Fruit fly (Drosophila melanogaster) whole organism, wandering third instar larva: ENCODE data around the gene Hsp68.

Experiments used
- Abd-B ChIP-seq: fragments of >200 bp; optimal IDR thresholded peaks from 2 replicates; lab custom pipeline; 2017; ENCODE audit warnings: missing biosample characterization, missing genetic modification characterization
- CG32264 ChIP-seq: fragments of 200-800 bp; sonication (Bioruptor generic); optimal IDR thresholded peaks from 2 replicates; lab custom pipeline; 2016; ENCODE audit warnings: missing biosample characterization, missing genetic modification characterization
- CG9705 ChIP-seq: fragments of 200-800 bp; sonication (Bioruptor generic); optimal IDR thresholded peaks from 2 replicates; lab custom pipeline; 2018; ENCODE audit warnings: missing biosample characterization, mild to moderate bottlenecking, missing genetic modification characterization
- CrebA ChIP-seq: fragments of 200-800 bp; sonication (Bioruptor generic); optimal IDR thresholded peaks from 2 replicates; lab custom pipeline; 2016; ENCODE audit warnings: missing biosample characterization, mild to moderate bottlenecking, missing genetic modification characterization, borderline replicate concordance
- Dfd ChIP-seq: fragments of >200 bp; optimal IDR thresholded peaks from 2 replicates; lab custom pipeline; 2017; ENCODE audit warnings: missing biosample characterization, missing genetic modification characterization
- Dif ChIP-seq: fragments of 200-275, 200-300 bp; sonication (Bioruptor generic); optimal IDR thresholded peaks from 2 replicates; lab custom pipeline; 2018; ENCODE audit warnings: missing biosample characterization, missing genetic modification characterization; ENCODE audit not compliant: partially characterized antibody
- GATAd ChIP-seq: sonication (Bioruptor generic); optimal IDR thresholded peaks from 2 replicates; lab custom pipeline; 2016; ENCODE audit warnings: missing biosample characterization, missing genetic modification characterization
- HLH106 ChIP-seq: fragments of 200-800 bp; optimal IDR thresholded peaks from 3 replicates; lab custom pipeline; 2019; ENCODE audit warnings: missing biosample characterization, mild to moderate bottlenecking, missing genetic modification characterization, moderate library complexity
- Hnf4 ChIP-seq: fragments of 200-800 bp; sonication (Bioruptor generic); optimal IDR thresholded peaks from 2 replicates; lab custom pipeline; 2016; ENCODE audit warnings: missing biosample characterization, mild to moderate bottlenecking, missing genetic modification characterization
- Hr78 ChIP-seq: fragments of >200 bp; optimal IDR thresholded peaks from 2 replicates; lab custom pipeline; 2017; ENCODE audit warnings: missing biosample characterization, missing genetic modification characterization
- Hr83 ChIP-seq: fragments of 200-300 bp; sonication (Bioruptor generic); optimal IDR thresholded peaks from 2 replicates; lab custom pipeline; 2016; ENCODE audit warnings: missing biosample characterization, mild to moderate bottlenecking, missing genetic modification characterization, moderate library complexity; ENCODE audit not compliant: poor library complexity, severe bottlenecking
- Jra ChIP-seq: sonication (Bioruptor generic); optimal IDR thresholded peaks from 2 replicates; lab custom pipeline; 2016; ENCODE audit warnings: missing biosample characterization, missing genetic modification characterization
- Mio ChIP-seq: sonication (Bioruptor generic); optimal IDR thresholded peaks from 2 replicates; lab custom pipeline; 2016; ENCODE audit warnings: missing biosample characterization, missing genetic modification characterization
- Myc ChIP-seq: fragments of >200 bp; optimal IDR thresholded peaks from 2 replicates; lab custom pipeline; 2017
- N ChIP-seq: fragments of >200 bp; optimal IDR thresholded peaks from 2 replicates; lab custom pipeline; 2018; ENCODE audit warnings: missing biosample characterization, missing external identifiers, missing genetic modification characterization
- OdsH ChIP-seq: fragments of 200-800 bp; sonication (Bioruptor generic); optimal IDR thresholded peaks from 2 replicates; lab custom pipeline; 2016; ENCODE audit warnings: missing biosample characterization, mild to moderate bottlenecking, missing genetic modification characterization
- Rel ChIP-seq, 2 experiments: fragments of 200-800 bp; sonication (Bioruptor generic) in 1 of 2; optimal IDR thresholded peaks; 2 replicates in 1 of 2; 3 replicates in 1 of 2; lab custom pipeline; 2016 to 2019; ENCODE audit warnings: mild to moderate bottlenecking in 2 of 2, missing biosample characterization in 2 of 2, missing genetic modification characterization in 2 of 2, moderate library complexity in 1 of 2
- Sp1 ChIP-seq: fragments of 200-800 bp; sonication (Bioruptor generic); optimal IDR thresholded peaks from 3 replicates; lab custom pipeline; 2019; ENCODE audit warnings: missing biosample characterization, mild to moderate bottlenecking, missing genetic modification characterization, moderate library complexity
- Vsx2 ChIP-seq: fragments of 200-300, 225-300 bp; sonication (Bioruptor generic); optimal IDR thresholded peaks from 2 replicates; lab custom pipeline; 2018; ENCODE audit warnings: missing biosample characterization, missing genetic modification characterization; ENCODE audit not compliant: partially characterized antibody
- br ChIP-seq: fragments of 200-800 bp; sonication (Bioruptor generic); optimal IDR thresholded peaks from 2 replicates; lab custom pipeline; 2016; ENCODE audit warnings: missing biosample characterization, missing genetic modification characterization
- brk ChIP-seq: fragments of 200-800 bp; sonication (Bioruptor generic); optimal IDR thresholded peaks from 2 replicates; lab custom pipeline; 2016; ENCODE audit warnings: missing biosample characterization, mild to moderate bottlenecking, missing genetic modification characterization
- dl ChIP-seq, 2 experiments: fragments of 175-275, 200-275 bp in 1 of 2; fragments of 200-275 bp in 1 of 2; sonication (Bioruptor generic); optimal IDR thresholded peaks; lab custom pipeline; 2018; ENCODE audit warnings: mild to moderate bottlenecking in 2 of 2, missing biosample characterization in 2 of 2, missing genetic modification characterization in 2 of 2, moderate library complexity in 2 of 2; ENCODE audit not compliant: partially characterized antibody in 2 of 2, insufficient read depth in 1 of 2
- dmrt93B ChIP-seq: fragments of 200-800 bp; sonication (Bioruptor generic); optimal IDR thresholded peaks from 2 replicates; lab custom pipeline; 2018; ENCODE audit warnings: missing biosample characterization, mild to moderate bottlenecking, missing genetic modification characterization
- dsf ChIP-seq: sonication (Bioruptor generic); optimal IDR thresholded peaks from 2 replicates; lab custom pipeline; 2016; ENCODE audit warnings: missing biosample characterization, missing genetic modification characterization, borderline replicate concordance
- ey ChIP-seq: fragments of 200-800 bp; sonication (Bioruptor generic); optimal IDR thresholded peaks from 2 replicates; lab custom pipeline; 2016; ENCODE audit warnings: missing biosample characterization, missing genetic modification characterization
- foxo ChIP-seq, 2 experiments: fragments of 200-800 bp; sonication (Bioruptor generic); optimal IDR thresholded peaks; 2 replicates in 1 of 2; 3 replicates in 1 of 2; lab custom pipeline; 2016 to 2017; ENCODE audit warnings: missing biosample characterization in 2 of 2, missing genetic modification characterization in 2 of 2
- fru ChIP-seq: fragments of 200-800 bp; sonication (Bioruptor generic); optimal IDR thresholded peaks from 3 replicates; lab custom pipeline; 2016; ENCODE audit warnings: missing biosample characterization, mild to moderate bottlenecking, missing genetic modification characterization
- h ChIP-seq: fragments of 200-800 bp; sonication (Bioruptor generic); optimal IDR thresholded peaks from 3 replicates; lab custom pipeline; 2016; ENCODE audit warnings: missing biosample characterization, mild to moderate bottlenecking, missing genetic modification characterization
- jim ChIP-seq: fragments of 175-275, 200-325 bp; sonication (Bioruptor generic); optimal IDR thresholded peaks from 2 replicates; lab custom pipeline; 2016; ENCODE audit warnings: missing biosample characterization, mild to moderate bottlenecking, missing genetic modification characterization
- lola ChIP-seq: fragments of >200 bp; optimal IDR thresholded peaks from 2 replicates; lab custom pipeline; 2017; ENCODE audit warnings: missing biosample characterization, missing genetic modification characterization
- pan ChIP-seq: fragments of >200 bp; optimal IDR thresholded peaks from 2 replicates; lab custom pipeline; 2017
- psq ChIP-seq: fragments of 200-800 bp; sonication (Bioruptor generic); optimal IDR thresholded peaks from 3 replicates; lab custom pipeline; 2017; ENCODE audit warnings: missing biosample characterization, mild to moderate bottlenecking, missing genetic modification characterization, moderate library complexity
- rgr ChIP-seq: fragments of 200-800 bp; sonication (Bioruptor generic); optimal IDR thresholded peaks from 3 replicates; lab custom pipeline; 2016; ENCODE audit warnings: missing biosample characterization, mild to moderate bottlenecking, missing genetic modification characterization
- sage ChIP-seq: fragments of 200-800 bp; sonication (Bioruptor generic); optimal IDR thresholded peaks from 2 replicates; lab custom pipeline; 2016; ENCODE audit warnings: missing biosample characterization, mild to moderate bottlenecking, missing genetic modification characterization
- sv ChIP-seq: fragments of 200-800 bp; sonication (Bioruptor generic); optimal IDR thresholded peaks from 3 replicates; lab custom pipeline; 2016; ENCODE audit warnings: missing biosample characterization, missing genetic modification characterization
- tai ChIP-seq: sonication (Bioruptor generic); optimal IDR thresholded peaks from 2 replicates; lab custom pipeline; 2016; ENCODE audit warnings: missing biosample characterization, missing genetic modification characterization
- usp ChIP-seq: fragments of >200 bp; optimal IDR thresholded peaks from 2 replicates; lab custom pipeline; 2017; ENCODE audit warnings: missing biosample characterization, missing genetic modification characterization
- woc ChIP-seq: sonication (Bioruptor generic); optimal IDR thresholded peaks from 2 replicates; lab custom pipeline; 2016; ENCODE audit warnings: missing biosample characterization, mild to moderate bottlenecking, missing genetic modification characterization

Hsp68 gene

dm6 chr3R:24047998-24048511 is 9.1 kb downstream of the Hsp68 start, which contains the start of gene Rox8:
Gene Rox8, minus strand, starts transcription at chr3R:24048265.
- TF ChIP-seq Dif (GFP tag; lab: Kevin White, UChicago) (no peak), sage (GFP tag; lab: Kevin White, UChicago) (no peak), HLH106 (tag; lab: Kevin White, UChicago) (peak; percentile 55), psq (GFP tag; lab: Kevin White, UChicago) (peak; percentile 96), usp (GFP tag; lab: Kevin White, UChicago) (no peak), Abd-B (GFP tag; lab: Kevin White, UChicago) (no peak), br (peak; percentile 55), pan (no peak), dmrt93B (GFP tag; lab: Kevin White, UChicago) (no peak), brk (no peak), Hnf4 (GFP tag; lab: Kevin White, UChicago) (peak; percentile 46), Jra (GFP tag; lab: Kevin White, UChicago) (no peak), Dfd (GFP tag; lab: Kevin White, UChicago) (no peak), ey (GFP tag; lab: Kevin White, UChicago) (peak; percentile 30), foxo (GFP tag; optimal IDR thresholded peaks at IDR 0.05; lab: Kevin White, UChicago) (peak in 1 of 2 experiments; percentile 55), GATAd (GFP tag; lab: Kevin White, UChicago) (no peak), CrebA (GFP tag; lab: Kevin White, UChicago) (no peak), tai (no peak), woc (GFP tag; lab: Kevin White, UChicago) (peak; percentile 52), Rel (GFP tag; optimal IDR thresholded peaks at IDR 0.05; lab: Kevin White, UChicago) (no peak), Rel (tag; optimal IDR thresholded peaks at IDR 0.05; lab: Kevin White, UChicago) (peak; percentile 51), CG9705 (GFP tag; lab: Kevin White, UChicago) (peak; percentile 17), Sp1 (GFP tag; lab: Kevin White, UChicago) (peak; percentile 63), lola (GFP tag; lab: Kevin White, UChicago) (no peak), jim (GFP tag; lab: Kevin White, UChicago) (no peak), sv (no peak), dsf (GFP tag; lab: Kevin White, UChicago) (peak; percentile 21), Myc (lab: Kevin White, UChicago) (no peak), fru (GFP tag; lab: Kevin White, UChicago) (peak; percentile 71), h (GFP tag; lab: Kevin White, UChicago) (peak; percentile 55), dl (GFP tag; optimal IDR thresholded peaks at IDR 0.05; lab: Kevin White, UChicago; ENCODE audit: insufficient read depth in 1 of 2, partially characterized antibody in 2 of 2) (no peak), Hr78 (no peak), Hr83 (GFP tag; lab: Kevin White, UChicago) (no peak), N (GFP tag; lab: Kevin White, UChicago) (no peak), OdsH (GFP tag; lab: Kevin White, UChicago) (peak; percentile 23), rgr (GFP tag; lab: Kevin White, UChicago) (peak; percentile 13), Mio (GFP tag; lab: Kevin White, UChicago) (no peak), Vsx2 (no peak), CG32264 (no peak)

dm6 chr3R:24047226-24047976 is 9.7 kb downstream of the Hsp68 start, which contains the start of gene CG5986:
Gene CG5986, plus strand, starts transcription at chr3R:24047790.
- TF ChIP-seq Rel (GFP tag; optimal IDR thresholded peaks at IDR 0.05; lab: Kevin White, UChicago) (no peak), Rel (tag; optimal IDR thresholded peaks at IDR 0.05; lab: Kevin White, UChicago) (peak; percentile 84), N (GFP tag; lab: Kevin White, UChicago) (peak; percentile 18), jim (GFP tag; lab: Kevin White, UChicago) (peak; percentile 37), Sp1 (GFP tag; lab: Kevin White, UChicago) (peak; percentile 2), GATAd (GFP tag; lab: Kevin White, UChicago) (no peak), psq (GFP tag; lab: Kevin White, UChicago) (peak; percentile 94)
